Fruit fly (Drosophila melanogaster) whole organism, embryonic: Measurements from ENCODE around the gene CG8066.
A peak's percentile ranks its signal among the peaks of the same experiment; 100 is the strongest.

Experiments used
- B-H2 ChIP-seq: fragments of 200-800 bp; sonication (Bioruptor generic); optimal IDR thresholded peaks from 2 replicates; lab custom pipeline; 2018; ENCODE audit warnings: missing biosample characterization, mild to moderate bottlenecking, missing genetic modification characterization
- CG1024 ChIP-seq: fragments of 200-800 bp; sonication (Bioruptor generic); IDR thresholded peaks from 2 replicates; pipeline ENCODE4 v1.3.6; 2022; ENCODE audit warnings: missing biosample characterization, missing genetic modification characterization
- CG10267 ChIP-seq: fragments of 200-800 bp; sonication (Bioruptor generic); optimal IDR thresholded peaks from 2 replicates; lab custom pipeline; 2018; ENCODE audit warnings: missing biosample characterization, mild to moderate bottlenecking, missing genetic modification characterization, moderate library complexity
- CG10431 ChIP-seq: fragments of 200-800 bp; sonication (Bioruptor generic); optimal IDR thresholded peaks from 3 replicates; lab custom pipeline; 2018; ENCODE audit warnings: missing biosample characterization, mild to moderate bottlenecking, missing genetic modification characterization
- CG11560 ChIP-seq: fragments of 200-800 bp; sonication (Bioruptor generic); IDR thresholded peaks from 3 replicates; pipeline ENCODE4 v1.3.6; 2022; ENCODE audit warnings: missing biosample characterization, missing genetic modification characterization
- CG13287 ChIP-seq: fragments of 200-800 bp; sonication (Bioruptor generic); IDR thresholded peaks from 2 replicates; pipeline ENCODE4 v1.3.6; 2022; ENCODE audit warnings: missing biosample characterization, missing genetic modification characterization; ENCODE audit not compliant: partially characterized antibody
- CG13424 ChIP-seq: fragments of 200-800 bp; sonication (Bioruptor generic); optimal IDR thresholded peaks from 2 replicates; lab custom pipeline; 2019; ENCODE audit warnings: missing biosample characterization, mild to moderate bottlenecking, missing genetic modification characterization, moderate library complexity
- CG14667 ChIP-seq: fragments of 200-800 bp; sonication (Bioruptor generic); IDR thresholded peaks from 2 replicates; pipeline ENCODE4 v1.3.6; 2022; ENCODE audit warnings: missing biosample characterization, missing genetic modification characterization
- CG15514 ChIP-seq: fragments of 200-800 bp; sonication (Bioruptor generic); optimal IDR thresholded peaks from 3 replicates; lab custom pipeline; 2017; ENCODE audit warnings: missing biosample characterization, missing genetic modification characterization, mild to moderate bottlenecking, moderate library complexity, missing genetic modification reagents
- CG16813 ChIP-seq: fragments of 200-800 bp; sonication (Bioruptor generic); IDR thresholded peaks from 3 replicates; pipeline ENCODE4 v1.3.6; 2022; ENCODE audit warnings: missing biosample characterization, missing genetic modification characterization; ENCODE audit not compliant: partially characterized antibody
- CG17568 ChIP-seq: fragments of 200-800 bp; sonication (Bioruptor generic); optimal IDR thresholded peaks from 2 replicates; lab custom pipeline; 2018; ENCODE audit warnings: missing biosample characterization, mild to moderate bottlenecking, missing genetic modification characterization, moderate library complexity
- CG18599 ChIP-seq: fragments of 200-800 bp; sonication (Bioruptor generic); optimal IDR thresholded peaks from 3 replicates; lab custom pipeline; 2017; ENCODE audit warnings: missing biosample characterization, missing genetic modification characterization, mild to moderate bottlenecking, moderate library complexity, missing genetic modification reagents
- CG18619 ChIP-seq: fragments of 200-800 bp; sonication (Bioruptor generic); optimal IDR thresholded peaks from 3 replicates; lab custom pipeline; 2017; ENCODE audit warnings: missing biosample characterization, mild to moderate bottlenecking, missing genetic modification characterization
- CG30020 ChIP-seq: fragments of 200-800 bp; optimal IDR thresholded peaks from 2 replicates; lab custom pipeline; 2019; ENCODE audit warnings: missing biosample characterization, mild to moderate bottlenecking, missing genetic modification characterization, moderate library complexity
- CG3407 ChIP-seq: fragments of 200-800 bp; sonication (Bioruptor generic); optimal IDR thresholded peaks from 2 replicates; lab custom pipeline; 2018; ENCODE audit warnings: missing biosample characterization, mild to moderate bottlenecking, missing genetic modification characterization
- CG4282 ChIP-seq: fragments of 200-800 bp; sonication (Bioruptor generic); optimal IDR thresholded peaks from 2 replicates; lab custom pipeline; 2016; ENCODE audit warnings: missing biosample characterization, missing genetic modification characterization
- CG4854 ChIP-seq: fragments of 200-800 bp; sonication (Bioruptor generic); optimal IDR thresholded peaks from 2 replicates; lab custom pipeline; 2016; ENCODE audit warnings: missing biosample characterization, missing genetic modification characterization, inconsistent platforms
- CG6654 ChIP-seq: fragments of 200-800 bp; sonication (Bioruptor generic); optimal IDR thresholded peaks from 2 replicates; lab custom pipeline; 2017; ENCODE audit warnings: missing biosample characterization, mild to moderate bottlenecking, missing genetic modification characterization
- CG6813 ChIP-seq: fragments of 200-800 bp; sonication (Bioruptor generic); optimal IDR thresholded peaks from 2 replicates; lab custom pipeline; 2017; ENCODE audit warnings: missing biosample characterization, missing genetic modification characterization, mild to moderate bottlenecking, moderate library complexity, missing genetic modification reagents
- CG7786 ChIP-seq: fragments of 200-800 bp; sonication (Bioruptor generic); optimal IDR thresholded peaks from 2 replicates; lab custom pipeline; 2016; ENCODE audit warnings: missing biosample characterization, missing genetic modification characterization
- CG7839 ChIP-seq: fragments of 200-800 bp; sonication (Bioruptor generic); optimal IDR thresholded peaks from 3 replicates; lab custom pipeline; 2018; ENCODE audit warnings: missing biosample characterization, mild to moderate bottlenecking, missing genetic modification characterization, moderate library complexity
- CG8089 ChIP-seq: fragments of 200-800 bp; sonication (Bioruptor generic); optimal IDR thresholded peaks from 3 replicates; lab custom pipeline; 2016; ENCODE audit warnings: missing biosample characterization, missing genetic modification characterization
- CG8765 ChIP-seq: fragments of 200-800 bp; sonication (Bioruptor generic); IDR thresholded peaks from 2 replicates; pipeline ENCODE4 v1.3.6; 2022; ENCODE audit warnings: missing biosample characterization, missing genetic modification characterization
- Dip2 ChIP-seq: fragments of 200-800 bp; sonication (Bioruptor generic); IDR thresholded peaks from 2 replicates; pipeline ENCODE4 v1.3.6; 2022; ENCODE audit warnings: missing biosample characterization, missing genetic modification characterization
- GATAe ChIP-seq: fragments of 200-800 bp; sonication (Bioruptor generic); conservative IDR thresholded peaks from 2 replicates; pipeline ENCODE4 v1.3.6; 2022; ENCODE audit warnings: missing biosample characterization, missing genetic modification characterization
- H2.0 ChIP-seq: fragments of 200-800 bp; sonication (Bioruptor generic); IDR thresholded peaks from 2 replicates; pipeline ENCODE4 v1.3.6; 2022; ENCODE audit warnings: missing biosample characterization, missing genetic modification characterization
- HLH3B ChIP-seq: fragments of 200-800 bp; sonication (Bioruptor generic); IDR thresholded peaks from 2 replicates; pipeline ENCODE4 v1.3.6; 2022; ENCODE audit warnings: missing biosample characterization, missing genetic modification characterization
- Hmx ChIP-seq: fragments of 200-800 bp; sonication (Bioruptor generic); optimal IDR thresholded peaks from 2 replicates; lab custom pipeline; 2016; ENCODE audit warnings: missing biosample characterization, missing genetic modification characterization
- Lim3 ChIP-seq: fragments of 200-800 bp; sonication (Bioruptor generic); IDR thresholded peaks from 2 replicates; pipeline ENCODE4 v1.3.6; 2022; ENCODE audit warnings: missing biosample characterization, missing genetic modification characterization
- Mes4 ChIP-seq: fragments of 200-800 bp; sonication (Bioruptor generic); optimal IDR thresholded peaks from 2 replicates; lab custom pipeline; 2016; ENCODE audit warnings: missing biosample characterization, missing genetic modification characterization
- Myb ChIP-seq: fragments of 200-800 bp; sonication (Bioruptor generic); optimal IDR thresholded peaks from 2 replicates; lab custom pipeline; 2016; ENCODE audit warnings: missing biosample characterization, missing genetic modification characterization
- NfI ChIP-seq: fragments of 200-800 bp; sonication (Bioruptor generic); optimal IDR thresholded peaks from 3 replicates; lab custom pipeline; 2018; ENCODE audit warnings: missing biosample characterization, mild to moderate bottlenecking, missing genetic modification characterization, moderate library complexity
- Sox102F ChIP-seq: fragments of 200-800 bp; sonication (Bioruptor generic); optimal IDR thresholded peaks from 2 replicates; lab custom pipeline; 2018; ENCODE audit warnings: missing biosample characterization, mild to moderate bottlenecking, missing genetic modification characterization, moderate library complexity
- btn ChIP-seq: fragments of 200-800 bp; sonication (Bioruptor generic); optimal IDR thresholded peaks from 2 replicates; lab custom pipeline; 2016; ENCODE audit warnings: missing biosample characterization, missing genetic modification characterization
- cato ChIP-seq: fragments of 200-800 bp; sonication (Bioruptor generic); optimal IDR thresholded peaks from 2 replicates; lab custom pipeline; 2016; ENCODE audit warnings: missing biosample characterization, missing genetic modification characterization, borderline replicate concordance
- en ChIP-seq: fragments of 200-800 bp; sonication (Bioruptor generic); optimal IDR thresholded peaks from 2 replicates; lab custom pipeline; 2016; ENCODE audit warnings: missing biosample characterization, missing genetic modification characterization
- ewg ChIP-seq: fragments of 200-800 bp; sonication (Bioruptor generic); optimal IDR thresholded peaks from 3 replicates; lab custom pipeline; 2017; ENCODE audit warnings: mild to moderate bottlenecking, missing biosample characterization, missing genetic modification reagents, missing genetic modification characterization
- fd102C ChIP-seq: fragments of 200-800 bp; sonication (Bioruptor generic); optimal IDR thresholded peaks from 2 replicates; lab custom pipeline; 2018; ENCODE audit warnings: missing biosample characterization, mild to moderate bottlenecking, missing genetic modification characterization, moderate library complexity
- gcm2 ChIP-seq: fragments of 200-800 bp; sonication (Bioruptor generic); optimal IDR thresholded peaks from 2 replicates; lab custom pipeline; 2016; ENCODE audit warnings: missing biosample characterization, missing genetic modification characterization
- hkb ChIP-seq, 2 experiments: fragments of 200-800 bp in 1 of 2; fragments of >200 bp in 1 of 2; sonication (Bioruptor generic) in 1 of 2; IDR thresholded peaks in 1 of 2; optimal IDR thresholded peaks in 1 of 2; 2 replicates each; pipeline versions ENCODE4 v1.3.6 to Lab custom; 2017 to 2022; ENCODE audit warnings: missing biosample characterization in 1 of 2, missing genetic modification characterization in 1 of 2
- jumu ChIP-seq: fragments of 200-800 bp; sonication (Bioruptor generic); optimal IDR thresholded peaks from 3 replicates; lab custom pipeline; 2016; ENCODE audit warnings: missing biosample characterization, missing genetic modification characterization
- lilli ChIP-seq: fragments of 200-800 bp; sonication (Bioruptor generic); optimal IDR thresholded peaks from 3 replicates; lab custom pipeline; 2016; ENCODE audit warnings: missing biosample characterization, missing genetic modification characterization
- lola ChIP-seq, 3 experiments: fragments of >200 bp in 2 of 3; fragments of 200-800 bp in 1 of 3; sonication (Bioruptor generic) in 1 of 3; optimal IDR thresholded peaks; 2 replicates each; lab custom pipeline; 2017 to 2019; ENCODE audit warnings: missing biosample characterization in 3 of 3, missing genetic modification characterization in 3 of 3, mild to moderate bottlenecking in 1 of 3, moderate library complexity in 1 of 3
- nerfin-2 ChIP-seq: fragments of 200-800 bp; sonication (Bioruptor generic); IDR thresholded peaks from 2 replicates; pipeline ENCODE4 v1.3.6; 2022; ENCODE audit warnings: missing biosample characterization, missing genetic modification characterization; ENCODE audit not compliant: partially characterized antibody
- sug ChIP-seq: fragments of 200-800 bp; optimal IDR thresholded peaks from 2 replicates; lab custom pipeline; 2019; ENCODE audit warnings: missing biosample characterization, mild to moderate bottlenecking, missing genetic modification characterization, moderate library complexity
- vfl ChIP-seq: fragments of 200-800 bp; sonication (Bioruptor generic); optimal IDR thresholded peaks from 2 replicates; lab custom pipeline; 2016; ENCODE audit warnings: missing biosample characterization, missing genetic modification characterization
- vvl ChIP-seq: fragments of 200-800 bp; sonication (Bioruptor generic); IDR thresholded peaks from 2 replicates; pipeline ENCODE4 v1.3.6; 2022; ENCODE audit warnings: missing biosample characterization, missing genetic modification characterization
- zen ChIP-seq: fragments of 200-800 bp; sonication (Bioruptor generic); optimal IDR thresholded peaks from 3 replicates; lab custom pipeline; 2018; ENCODE audit warnings: missing biosample characterization, mild to moderate bottlenecking, missing genetic modification characterization, moderate library complexity

CG8066 gene

DNA sequence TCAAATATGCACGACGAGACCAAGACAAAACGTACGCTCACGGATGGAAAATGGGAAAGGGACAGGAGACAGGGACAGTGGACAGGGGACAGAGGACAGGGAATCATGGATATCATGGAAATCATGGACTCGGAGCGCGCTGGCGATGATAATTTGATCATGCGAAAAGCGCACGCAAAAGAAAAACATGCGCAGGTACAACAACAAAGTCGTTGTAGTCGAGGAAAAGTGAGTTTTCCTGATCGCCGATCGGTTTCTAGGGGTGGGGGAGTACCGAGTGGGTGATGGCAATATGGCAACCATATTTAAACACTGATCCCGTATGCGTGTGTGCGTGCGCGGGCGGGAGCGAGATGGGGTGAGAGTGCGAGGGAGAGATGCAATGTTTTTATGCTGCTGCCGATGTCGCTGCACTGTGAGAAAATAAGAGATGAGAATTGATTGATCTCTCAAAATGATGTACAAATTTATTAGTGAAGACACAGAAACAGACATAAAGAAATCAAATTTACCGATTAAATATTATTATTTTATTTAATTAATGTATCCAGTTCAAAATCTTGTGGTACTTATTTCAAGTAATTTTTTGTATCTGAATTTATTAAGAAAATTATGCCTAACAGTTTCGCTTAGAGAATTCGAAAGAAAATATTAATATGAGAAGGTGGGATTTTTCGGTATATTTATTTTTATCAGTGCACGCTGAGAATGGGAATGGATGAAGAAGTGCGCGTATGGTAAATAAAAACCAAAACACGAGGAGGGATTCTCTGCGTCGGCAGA, 22.3 kb upstream of the CG8066 start (continued):
- TF ChIP-seq CG8089 (GFP tag; lab: Kevin White, UChicago) (no peak), Dip2 (no peak), hkb (optimal IDR thresholded peaks at IDR 0.05; lab: Kevin White, UChicago) (no peak), hkb (GFP tag; IDR thresholded peaks at IDR 0.05; lab: Robert Waterston, UW) (peak; percentile 80), CG6813 (GFP tag; lab: Kevin White, UChicago) (peak; percentile 74), Sox102F (GFP tag; lab: Kevin White, UChicago) (peak; percentile 88), CG3407 (GFP tag; lab: Kevin White, UChicago) (peak; percentile 87), CG18619 (GFP tag; lab: Kevin White, UChicago) (peak; percentile 77), gcm2 (no peak), CG11560 (tag; lab: Robert Waterston, UW) (no peak), nerfin-2 (GFP tag; lab: Robert Waterston, UW) (no peak), lilli (GFP tag; lab: Kevin White, UChicago) (peak; percentile 29), Myb (GFP tag; lab: Kevin White, UChicago) (no peak), CG6654 (peak; percentile 62), CG10431 (GFP tag; lab: Kevin White, UChicago) (peak; percentile 69), jumu (peak; percentile 9), B-H2 (no peak), HLH3B (GFP tag; lab: Robert Waterston, UW) (peak; percentile 72; the same call in 1 of the 2 replicates), NfI (GFP tag; lab: Kevin White, UChicago) (peak; percentile 53), fd102C (GFP tag; lab: Kevin White, UChicago) (peak; percentile 81), GATAe (no peak), CG7786 (GFP tag; lab: Kevin White, UChicago) (no peak), Hmx (GFP tag; lab: Kevin White, UChicago) (no peak), CG13287 (no peak), CG1024 (GFP tag; lab: Robert Waterston, UW) (peak; percentile 61; the same call in 1 of the 2 replicates), CG30020 (tag; lab: Kevin White, UChicago) (peak; percentile 73), lola (GFP tag; optimal IDR thresholded peaks at IDR 0.05; lab: Kevin White, UChicago) (peak in 1 of 3 experiments; percentile 99), CG18599 (GFP tag; lab: Kevin White, UChicago) (peak; percentile 72), CG13424 (tag; lab: Kevin White, UChicago) (peak; percentile 90), H2.0 (GFP tag; lab: Robert Waterston, UW) (0 out of 2 replicates have a peak, but pooled peaks have one; percentile 29), vfl (GFP tag; lab: Kevin White, UChicago) (no peak), Lim3 (GFP tag; lab: Robert Waterston, UW) (no peak), CG16813 (no peak), cato (GFP tag; lab: Kevin White, UChicago) (peak; percentile 73), CG7839 (peak; percentile 88), sug (tag; lab: Kevin White, UChicago) (peak; percentile 41), en (GFP tag; lab: Kevin White, UChicago) (no peak), CG8765 (peak; percentile 78), ewg (GFP tag; lab: Kevin White, UChicago) (peak; percentile 74), zen (tag; lab: Kevin White, UChicago) (peak; percentile 95), vvl (GFP tag; lab: Robert Waterston, UW) (peak; percentile 73), Mes4 (GFP tag; lab: Kevin White, UChicago) (no peak), CG4854 (GFP tag; lab: Kevin White, UChicago) (no peak), CG14667 (GFP tag; lab: Robert Waterston, UW) (peak; percentile 64), CG4282 (GFP tag; lab: Kevin White, UChicago) (no peak), CG17568 (GFP tag; lab: Kevin White, UChicago) (peak; percentile 50), btn (GFP tag; lab: Kevin White, UChicago) (no peak), CG15514 (no peak), CG10267 (peak; percentile 93)
